Worm (Caenorhabditis elegans) whole organism, L4/young adult: ENCODE measurements around the gene F46C5.9.

Experiments
- W03F9.2 ChIP-seq: fragments of 150-350 bp; optimal IDR thresholded peaks from 2 replicates; lab custom pipeline; 2014; ENCODE audit warnings: missing biosample characterization, missing genetic modification characterization
- him-1 ChIP-seq: sonication (generic microtip); optimal IDR thresholded peaks from 2 replicates; lab custom pipeline; 2016; ENCODE audit warnings: missing genotype, missing genetic modification reagents, missing genetic modification characterization, missing compliant biosample characterization

DNA sequence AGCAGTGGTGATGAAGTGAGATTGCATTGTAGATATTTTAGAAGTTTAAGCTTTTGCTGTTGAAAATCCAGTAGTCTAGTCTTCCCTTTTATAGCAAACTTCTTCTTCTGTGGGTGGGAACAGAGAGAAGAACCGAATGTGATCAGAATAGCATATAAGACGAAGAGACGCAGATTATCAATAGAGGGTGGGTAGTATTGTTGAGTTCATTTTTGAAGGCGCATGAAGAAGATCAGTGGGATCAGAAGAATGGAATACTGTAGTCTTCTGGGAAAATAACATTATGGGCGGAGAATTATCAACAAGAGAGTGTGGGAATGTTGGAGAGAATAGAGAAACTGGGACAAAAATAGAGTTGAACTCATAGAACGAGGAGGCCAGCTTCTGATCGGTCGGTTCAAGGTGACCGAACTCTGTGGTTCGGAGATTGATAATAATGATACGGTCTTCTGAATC is 10.6 kb upstream of the F46C5.9 start, which contains the start of gene F46C5.1:
- TF ChIP-seq him-1 (tag; lab: Kevin White, UChicago), result no peak
- no peak for TF ChIP-seq W03F9.2
